Fruit fly (Drosophila melanogaster): ENCODE results near the gene EMC5.

- TF ChIP-seq dmrt93B (GFP tag; optimal IDR thresholded peaks at IDR 0.05) = no peak
- no peak for TF ChIP-seq h (GFP tag; optimal IDR thresholded peaks at IDR 0.05)
- TF ChIP-seq psq (GFP tag; optimal IDR thresholded peaks at IDR 0.05) = no peak
These were observed 37.2 kb downstream of the EMC5 start for dm6 chr2L:19024744-19025059.

All from whole organism, wandering third instar larva.